Fruit fly (Drosophila melanogaster) whole organism, embryonic: Measurements from ENCODE around the gene CG5273.
A peak's percentile ranks its signal among the peaks of the same experiment; 100 is the strongest.

Source experiments
- B-H2 ChIP-seq: fragments of 200-800 bp; sonication (Bioruptor generic); optimal IDR thresholded peaks from 2 replicates; lab custom pipeline; 2018; ENCODE audit warnings: missing biosample characterization, mild to moderate bottlenecking, missing genetic modification characterization
- Bdp1 ChIP-seq: fragments of 200-800 bp; sonication (Bioruptor generic); optimal IDR thresholded peaks from 3 replicates; lab custom pipeline; 2016; ENCODE audit warnings: missing biosample characterization, missing genetic modification characterization
- C15 ChIP-seq: fragments of 200-800 bp; sonication (Bioruptor generic); IDR thresholded peaks from 3 replicates; pipeline ENCODE4 v1.3.6; 2022; ENCODE audit warnings: missing biosample characterization, missing genetic modification characterization
- CG10147 ChIP-seq: fragments of 200-800 bp; sonication (Bioruptor generic); optimal IDR thresholded peaks from 2 replicates; lab custom pipeline; 2019; ENCODE audit warnings: missing biosample characterization, mild to moderate bottlenecking, missing genetic modification characterization, moderate library complexity
- CG11247 ChIP-seq: fragments of 200-800 bp; sonication (Bioruptor generic); IDR thresholded peaks from 2 replicates; pipeline ENCODE4 v1.3.6; 2022; ENCODE audit warnings: missing biosample characterization, missing genetic modification characterization
- CG12219 ChIP-seq: fragments of 200-800 bp; sonication (Bioruptor generic); optimal IDR thresholded peaks from 3 replicates; lab custom pipeline; 2018; ENCODE audit warnings: missing biosample characterization, mild to moderate bottlenecking, missing genetic modification characterization
- CG13894 ChIP-seq: fragments of 200-800 bp; sonication (Bioruptor generic); optimal IDR thresholded peaks from 3 replicates; lab custom pipeline; 2018; ENCODE audit warnings: missing biosample characterization, mild to moderate bottlenecking, missing genetic modification characterization, moderate library complexity
- CG14710 ChIP-seq: fragments of 200-800 bp; sonication (Bioruptor generic); optimal IDR thresholded peaks from 3 replicates; lab custom pipeline; 2019; ENCODE audit warnings: missing biosample characterization, mild to moderate bottlenecking, missing genetic modification characterization, moderate library complexity
- CG16815 ChIP-seq: fragments of 200-800 bp; sonication (Bioruptor generic); optimal IDR thresholded peaks from 3 replicates; lab custom pipeline; 2017; ENCODE audit warnings: missing biosample characterization, mild to moderate bottlenecking, missing genetic modification characterization
- CG18262 ChIP-seq: fragments of 200-800 bp; optimal IDR thresholded peaks from 3 replicates; lab custom pipeline; 2019; ENCODE audit warnings: missing biosample characterization, mild to moderate bottlenecking, missing genetic modification characterization, moderate library complexity
- CG4328 ChIP-seq: fragments of 200-800 bp; sonication (Bioruptor generic); optimal IDR thresholded peaks from 3 replicates; lab custom pipeline; 2017; ENCODE audit warnings: missing biosample characterization, missing genetic modification reagents, missing genetic modification characterization
- CG6254 ChIP-seq: fragments of 200-800 bp; sonication (Bioruptor generic); optimal IDR thresholded peaks from 3 replicates; lab custom pipeline; 2017; ENCODE audit warnings: mild to moderate bottlenecking, missing biosample characterization, missing genetic modification reagents, missing genetic modification characterization
- CG6272 ChIP-seq: fragments of 200-800 bp; sonication (Bioruptor generic); IDR thresholded peaks from 2 replicates; pipeline ENCODE4 v1.3.6; 2022; ENCODE audit warnings: missing biosample characterization, missing genetic modification characterization
- CG8359 ChIP-seq: fragments of 200-800 bp; sonication (Bioruptor generic); optimal IDR thresholded peaks from 2 replicates; lab custom pipeline; 2017; ENCODE audit warnings: missing biosample characterization, mild to moderate bottlenecking, missing genetic modification characterization, borderline replicate concordance
- CG8388 ChIP-seq: fragments of 200-800 bp; sonication (Bioruptor generic); optimal IDR thresholded peaks from 2 replicates; lab custom pipeline; 2019; ENCODE audit warnings: missing biosample characterization, mild to moderate bottlenecking, missing genetic modification characterization, moderate library complexity
- CkIIα-i1 ChIP-seq: fragments of 200-800 bp; sonication (Bioruptor generic); IDR thresholded peaks from 2 replicates; pipeline ENCODE4 v1.3.6; 2022; ENCODE audit warnings: missing biosample characterization, missing genetic modification characterization
- CrebB ChIP-seq: fragments of 200-800 bp; sonication (Bioruptor generic); optimal IDR thresholded peaks from 3 replicates; lab custom pipeline; 2018; ENCODE audit warnings: missing biosample characterization, mild to moderate bottlenecking, missing genetic modification characterization
- Dip3 ChIP-seq: fragments of 200-800 bp; sonication (Bioruptor generic); optimal IDR thresholded peaks from 3 replicates; lab custom pipeline; 2016; ENCODE audit warnings: missing biosample characterization, missing genetic modification characterization
- Hr3 ChIP-seq: fragments of 200-800 bp; sonication (Bioruptor generic); optimal IDR thresholded peaks from 3 replicates; lab custom pipeline; 2016; ENCODE audit warnings: missing biosample characterization, missing genetic modification characterization
- Hr51 ChIP-seq, 2 experiments: fragments of 200-800 bp; sonication (Bioruptor generic); optimal IDR thresholded peaks; 2 replicates in 1 of 2; 3 replicates in 1 of 2; lab custom pipeline; 2016 to 2018; ENCODE audit warnings: missing biosample characterization in 2 of 2, missing genetic modification characterization in 2 of 2, mild to moderate bottlenecking in 1 of 2, moderate library complexity in 1 of 2
- Jarid2 ChIP-seq: fragments of 200-800 bp; sonication (Bioruptor generic); optimal IDR thresholded peaks from 3 replicates; lab custom pipeline; 2017; ENCODE audit warnings: mild to moderate bottlenecking, missing biosample characterization, missing genetic modification reagents, missing genetic modification characterization
- NC2α ChIP-seq: fragments of 200-800 bp; sonication (Bioruptor generic); optimal IDR thresholded peaks from 2 replicates; lab custom pipeline; 2016; ENCODE audit warnings: missing biosample characterization, missing genetic modification characterization
- Nf-YC ChIP-seq: fragments of 200-800 bp; optimal IDR thresholded peaks from 3 replicates; lab custom pipeline; 2019; ENCODE audit warnings: missing biosample characterization, mild to moderate bottlenecking, missing genetic modification characterization, moderate library complexity
- Pdp1 ChIP-seq, 2 experiments: fragments of 200-800 bp; sonication (Bioruptor generic); optimal IDR thresholded peaks; 3 replicates each; lab custom pipeline; 2016; ENCODE audit warnings: missing biosample characterization in 2 of 2, missing genetic modification characterization in 2 of 2, mild to moderate bottlenecking in 1 of 2, moderate library complexity in 1 of 2
- Ptx1 ChIP-seq: fragments of 200-800 bp; sonication (Bioruptor generic); IDR thresholded peaks from 2 replicates; pipeline ENCODE4 v1.3.6; 2022; ENCODE audit warnings: missing biosample characterization, missing genetic modification characterization
- Stat92E ChIP-seq, 3 experiments: fragments of >200 bp in 2 of 3; fragments of 200-800 bp in 1 of 3; sonication (Bioruptor generic) in 1 of 3; optimal IDR thresholded peaks; 2 replicates each; lab custom pipeline; 2017 to 2019; ENCODE audit warnings: missing biosample characterization in 3 of 3, missing genetic modification characterization in 3 of 3, mild to moderate bottlenecking in 1 of 3, moderate library complexity in 1 of 3
- ara ChIP-seq: fragments of 200-800 bp; sonication (Bioruptor generic); IDR thresholded peaks from 2 replicates; pipeline ENCODE4 v1.3.6; 2022; ENCODE audit warnings: missing biosample characterization, missing genetic modification characterization
- ase ChIP-seq: fragments of 200-800 bp; sonication (Bioruptor generic); IDR thresholded peaks from 3 replicates; pipeline ENCODE4 v1.3.6; 2022; ENCODE audit warnings: missing biosample characterization, missing genetic modification characterization
- bbx ChIP-seq: fragments of 200-800 bp; sonication (Bioruptor generic); IDR thresholded peaks from 2 replicates; pipeline ENCODE4 v1.3.6; 2022; ENCODE audit warnings: missing biosample characterization, missing genetic modification characterization; ENCODE audit not compliant: partially characterized antibody
- bigmax ChIP-seq: fragments of 200-800 bp; sonication (Bioruptor generic); optimal IDR thresholded peaks from 2 replicates; lab custom pipeline; 2018; ENCODE audit warnings: missing biosample characterization, mild to moderate bottlenecking, missing genetic modification characterization
- croc ChIP-seq: fragments of 200-800 bp; sonication (Bioruptor generic); conservative IDR thresholded peaks from 3 replicates; pipeline ENCODE4 v1.3.6; 2022; ENCODE audit warnings: missing biosample characterization, missing genetic modification characterization
- crol ChIP-seq: fragments of 200-800 bp; sonication (Bioruptor generic); IDR thresholded peaks from 2 replicates; pipeline ENCODE4 v1.3.6; 2022; ENCODE audit warnings: missing biosample characterization, missing genetic modification characterization
- dmrt99B ChIP-seq: fragments of 200-800 bp; sonication (Bioruptor generic); optimal IDR thresholded peaks from 2 replicates; lab custom pipeline; 2018; ENCODE audit warnings: missing biosample characterization, mild to moderate bottlenecking, missing genetic modification characterization, moderate library complexity
- esg ChIP-seq: fragments of 200-800 bp; sonication (Bioruptor generic); conservative IDR thresholded peaks from 2 replicates; pipeline ENCODE4 v1.3.6; 2022; ENCODE audit warnings: missing biosample characterization, missing genetic modification characterization
- gcm2 ChIP-seq: fragments of 200-800 bp; sonication (Bioruptor generic); optimal IDR thresholded peaks from 2 replicates; lab custom pipeline; 2016; ENCODE audit warnings: missing biosample characterization, missing genetic modification characterization
- grau ChIP-seq: fragments of 200-800 bp; optimal IDR thresholded peaks from 3 replicates; lab custom pipeline; 2019; ENCODE audit warnings: missing biosample characterization, mild to moderate bottlenecking, missing genetic modification characterization, moderate library complexity
- her ChIP-seq: fragments of 200-800 bp; sonication (Bioruptor generic); optimal IDR thresholded peaks from 2 replicates; lab custom pipeline; 2016; ENCODE audit warnings: missing biosample characterization, missing genetic modification characterization
- mam ChIP-seq: fragments of 200-800 bp; sonication (Bioruptor generic); optimal IDR thresholded peaks from 3 replicates; lab custom pipeline; 2016; ENCODE audit warnings: missing biosample characterization, missing genetic modification characterization
- mirr ChIP-seq: fragments of 200-800 bp; sonication (Bioruptor generic); optimal IDR thresholded peaks from 3 replicates; lab custom pipeline; 2018; ENCODE audit warnings: missing biosample characterization, mild to moderate bottlenecking, missing genetic modification characterization
- pb ChIP-seq: fragments of 200-800 bp; sonication (Bioruptor generic); optimal IDR thresholded peaks from 3 replicates; lab custom pipeline; 2016; ENCODE audit warnings: missing biosample characterization, missing genetic modification characterization
- rib ChIP-seq: fragments of 200-800 bp; sonication (Bioruptor generic); IDR thresholded peaks from 2 replicates; pipeline ENCODE4 v1.3.6; 2022; ENCODE audit warnings: missing biosample characterization, missing genetic modification characterization
- row ChIP-seq: fragments of 200-800 bp; sonication (Bioruptor generic); IDR thresholded peaks from 3 replicates; pipeline ENCODE4 v1.3.6; 2022; ENCODE audit warnings: missing biosample characterization, missing genetic modification characterization
- schlank ChIP-seq: fragments of 200-800 bp; sonication (Bioruptor generic); optimal IDR thresholded peaks from 2 replicates; lab custom pipeline; 2018; ENCODE audit warnings: missing biosample characterization, mild to moderate bottlenecking, missing genetic modification characterization
- sens-2 ChIP-seq: fragments of 200-800 bp; sonication (Bioruptor generic); IDR thresholded peaks from 2 replicates; pipeline ENCODE4 v1.3.6; 2022; ENCODE audit warnings: missing biosample characterization, missing genetic modification characterization
- slbo ChIP-seq: fragments of 200-800 bp; sonication (Bioruptor generic); IDR thresholded peaks from 2 replicates; pipeline ENCODE4 v1.3.6; 2022; ENCODE audit warnings: missing biosample characterization, missing genetic modification characterization
- sr ChIP-seq: fragments of 200-800 bp; sonication (Bioruptor generic); IDR thresholded peaks from 3 replicates; pipeline ENCODE4 v1.3.6; 2022; ENCODE audit warnings: missing biosample characterization, missing genetic modification characterization
- tgo ChIP-seq: fragments of 200-800 bp; sonication (Bioruptor generic); IDR thresholded peaks from 3 replicates; pipeline ENCODE4 v1.3.6; 2022; ENCODE audit warnings: missing biosample characterization, missing genetic modification characterization
- ttk ChIP-seq: fragments of 200-800 bp; sonication (Bioruptor generic); IDR thresholded peaks from 2 replicates; pipeline ENCODE4 v2.1.2; 2022; ENCODE audit warnings: missing biosample characterization, missing genetic modification characterization
- tx ChIP-seq: fragments of 200-800 bp; sonication (Bioruptor generic); optimal IDR thresholded peaks from 2 replicates; lab custom pipeline; 2016; ENCODE audit warnings: missing biosample characterization, missing genetic modification characterization
- wor ChIP-seq: fragments of 200-800 bp; sonication (Bioruptor generic); IDR thresholded peaks from 2 replicates; pipeline ENCODE4 v1.3.6; 2022; ENCODE audit warnings: missing biosample characterization, missing genetic modification characterization

The CG5273 gene

DNA sequence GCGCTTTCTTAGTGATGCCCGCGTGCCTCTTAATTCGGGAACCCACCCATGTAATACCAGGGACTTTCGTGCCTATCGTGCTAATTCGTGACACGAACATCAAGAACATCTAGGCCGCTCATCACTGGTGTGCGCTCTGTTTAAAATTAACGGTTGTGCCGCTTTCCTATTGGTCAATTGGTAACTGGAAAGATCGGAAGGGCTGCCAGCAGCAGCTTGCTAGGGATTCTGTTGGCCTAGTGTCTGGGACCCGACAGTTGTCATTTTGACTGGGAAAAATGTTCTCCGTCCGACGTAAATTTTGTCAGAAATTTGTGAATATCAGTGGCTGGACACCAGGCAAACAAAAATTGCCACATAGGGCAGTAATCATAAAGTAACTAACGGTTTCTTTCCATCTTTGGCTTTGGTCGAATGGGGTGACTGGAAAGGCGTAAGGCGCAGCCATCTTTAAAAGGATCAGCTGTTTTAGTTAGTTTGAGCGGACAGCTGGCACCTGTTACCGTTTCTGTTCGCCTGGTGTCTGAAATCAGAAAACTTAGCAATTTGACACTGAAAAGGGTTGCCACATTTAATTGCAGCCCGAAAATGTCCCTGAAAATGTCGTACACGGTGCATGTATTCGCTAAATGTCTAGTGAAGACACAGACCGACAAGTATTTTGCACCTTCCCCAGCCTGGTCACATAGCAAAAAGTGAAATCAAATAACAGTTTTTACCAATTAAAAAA is at the start of gene CG5273 (continued):
- no peak for TF ChIP-seq ara (GFP tag; lab: Robert Waterston, UW)
- peak; percentile 13 for TF ChIP-seq Jarid2
- no peak for TF ChIP-seq gcm2 (GFP tag; lab: Kevin White, UChicago)
- TF ChIP-seq CG8359 (GFP tag; lab: Kevin White, UChicago), result no peak
- TF ChIP-seq wor (GFP tag; lab: Robert Waterston, UW), result no peak
- no peak for TF ChIP-seq Bdp1 (GFP tag; lab: Kevin White, UChicago)
- TF ChIP-seq CG8388, result no peak
- TF ChIP-seq CG6254 (GFP tag; lab: Kevin White, UChicago), result peak; percentile 60
- peak; percentile 63 for TF ChIP-seq CG13894 (tag; lab: Kevin White, UChicago)
- no peak for TF ChIP-seq sens-2 (GFP tag; lab: Robert Waterston, UW)
- TF ChIP-seq NC2α (GFP tag; lab: Kevin White, UChicago), result no peak
- TF ChIP-seq CG11247 (GFP tag; lab: Robert Waterston, UW), result no peak
- peak; percentile 45 for TF ChIP-seq CG18262
- TF ChIP-seq mam (GFP tag; lab: Kevin White, UChicago), result no peak
- peak; percentile 14 for TF ChIP-seq mirr (GFP tag; lab: Kevin White, UChicago)
- TF ChIP-seq croc (GFP tag; lab: Robert Waterston, UW), result no peak
- TF ChIP-seq Ptx1 (GFP tag; lab: Robert Waterston, UW), result no peak
- TF ChIP-seq rib, result no peak
- no peak for TF ChIP-seq CG6272 (GFP tag; lab: Robert Waterston, UW)
- TF ChIP-seq esg, result no peak
- no peak for TF ChIP-seq bigmax (GFP tag; lab: Kevin White, UChicago)
- TF ChIP-seq CG14710 (tag; lab: Kevin White, UChicago), result peak; percentile 99
- TF ChIP-seq tx, result peak; percentile 1
- TF ChIP-seq dmrt99B (tag; lab: Kevin White, UChicago), result no peak
- TF ChIP-seq Nf-YC (tag; lab: Kevin White, UChicago), result peak; percentile 99
- TF ChIP-seq Dip3 (GFP tag; lab: Kevin White, UChicago), result no peak
- TF ChIP-seq grau (tag; lab: Kevin White, UChicago), result peak; percentile 21
- TF ChIP-seq sr (GFP tag; lab: Robert Waterston, UW), result no peak
- no peak for TF ChIP-seq schlank
- no peak for TF ChIP-seq ase (GFP tag; lab: Robert Waterston, UW)
- TF ChIP-seq CG4328 (GFP tag; lab: Kevin White, UChicago), result peak; percentile 23
- no peak for TF ChIP-seq C15 (GFP tag; lab: Robert Waterston, UW)
- TF ChIP-seq Pdp1 (GFP tag; optimal IDR thresholded peaks at IDR 0.05; lab: Kevin White, UChicago), result peak in 1 of 2 experiments; percentile 50
- no peak for TF ChIP-seq crol (GFP tag; lab: Robert Waterston, UW)
- TF ChIP-seq Hr3, result no peak
- no peak for TF ChIP-seq her (GFP tag; lab: Kevin White, UChicago)
- no peak for TF ChIP-seq CkIIα-i1 (GFP tag; lab: Robert Waterston, UW)
- TF ChIP-seq ttk (GFP tag; lab: Robert Waterston, UW), result no peak
- peak; percentile 97 for TF ChIP-seq bbx (GFP tag; lab: Robert Waterston, UW)
- peak; percentile 7 for TF ChIP-seq CG10147 (GFP tag; lab: Kevin White, UChicago)
- no peak for TF ChIP-seq CG12219 (GFP tag; lab: Kevin White, UChicago)
- no peak for TF ChIP-seq CG16815 (GFP tag; lab: Kevin White, UChicago)
- TF ChIP-seq CrebB, result peak; percentile 38
- no peak for TF ChIP-seq tgo (GFP tag; lab: Robert Waterston, UW)
- peak in 1 of 2 experiments; percentile 25 for TF ChIP-seq Hr51 (GFP tag; optimal IDR thresholded peaks at IDR 0.05; lab: Kevin White, UChicago)
- TF ChIP-seq slbo (GFP tag; lab: Robert Waterston, UW), result peak; percentile 51
- peak; percentile 94 for TF ChIP-seq row (GFP tag; lab: Robert Waterston, UW)
- TF ChIP-seq B-H2 (GFP tag; lab: Kevin White, UChicago), result peak; percentile 66
- TF ChIP-seq pb (GFP tag; lab: Kevin White, UChicago), result no peak
- peak in 1 of 3 experiments; percentile 84 for TF ChIP-seq Stat92E (GFP tag; optimal IDR thresholded peaks at IDR 0.05; lab: Kevin White, UChicago)
